Fruit fly (Drosophila melanogaster): ENCODE data around the gene vvl.
A peak's percentile ranks its signal among the peaks of the same experiment; 100 is the strongest.

vvl gene

DNA sequence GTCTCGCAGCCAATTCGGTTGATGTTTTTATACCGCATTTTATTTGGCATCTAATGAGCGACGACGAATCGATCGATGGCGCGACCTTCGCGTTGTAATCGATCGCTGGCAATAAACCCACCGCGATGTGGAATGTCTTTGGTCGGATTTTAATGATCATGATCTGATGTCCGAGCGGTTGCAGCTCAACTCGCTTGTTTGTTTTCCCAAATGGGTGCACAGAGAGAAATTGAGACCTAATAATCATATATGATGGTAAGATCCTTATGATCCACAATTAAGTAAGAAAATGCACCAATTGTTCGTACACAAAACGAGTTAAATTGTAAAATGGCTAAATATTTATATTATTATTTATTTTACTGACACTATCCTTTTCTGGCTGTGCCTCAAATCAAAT, 26.9 kb downstream of the vvl start:
- TF ChIP-seq HLH106 (tag; optimal IDR thresholded peaks at IDR 0.05) = peak; percentile 14
- TF ChIP-seq br (GFP tag; optimal IDR thresholded peaks at IDR 0.05) = no peak
- no peak for TF ChIP-seq Hnf4 (GFP tag; optimal IDR thresholded peaks at IDR 0.05)
- TF ChIP-seq dsf (GFP tag; optimal IDR thresholded peaks at IDR 0.05; ENCODE audit: borderline replicate concordance) = no peak
- TF ChIP-seq h (GFP tag; optimal IDR thresholded peaks at IDR 0.05) = peak; percentile 32
- no peak for TF ChIP-seq CrebA (GFP tag; optimal IDR thresholded peaks at IDR 0.05; ENCODE audit: borderline replicate concordance)
- TF ChIP-seq Hr78 (GFP tag; optimal IDR thresholded peaks at IDR 0.05) = no peak
- peak; percentile 19 for TF ChIP-seq rgr (GFP tag; optimal IDR thresholded peaks at IDR 0.05)
- peak in 1 of 2 experiments; percentile 25 for TF ChIP-seq foxo (GFP tag; optimal IDR thresholded peaks at IDR 0.05)
- peak; percentile 20 for TF ChIP-seq Sp1 (GFP tag; optimal IDR thresholded peaks at IDR 0.05)
- peak; percentile 16 for TF ChIP-seq fru (GFP tag; optimal IDR thresholded peaks at IDR 0.05)
- peak; percentile 24 for TF ChIP-seq OdsH (GFP tag; optimal IDR thresholded peaks at IDR 0.05)
- TF ChIP-seq psq (GFP tag; optimal IDR thresholded peaks at IDR 0.05) = peak; percentile 16

DNA sequence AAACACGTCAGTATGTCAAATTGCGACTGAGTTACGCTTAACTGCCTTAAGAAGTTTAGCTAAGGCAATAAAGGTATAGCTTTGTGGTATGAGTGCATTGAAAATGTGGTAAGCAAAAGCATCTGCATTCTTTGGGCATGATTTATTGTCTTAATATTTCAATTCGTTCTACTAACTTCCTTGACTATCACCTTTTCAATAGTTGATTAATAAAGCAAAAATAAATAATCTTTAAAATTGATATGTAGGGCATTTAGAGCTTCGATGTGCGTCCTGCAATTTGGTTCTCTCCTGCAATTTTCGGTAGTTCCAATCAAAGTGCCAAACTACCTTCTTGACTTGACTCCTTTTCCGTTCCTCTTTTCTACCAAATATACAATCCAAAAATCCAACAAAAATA, 28.0 kb downstream of the vvl start:
- TF ChIP-seq ey (GFP tag; optimal IDR thresholded peaks at IDR 0.05) (peak; percentile 34), OdsH (GFP tag; optimal IDR thresholded peaks at IDR 0.05) (peak; percentile 24), Dif (GFP tag; optimal IDR thresholded peaks at IDR 0.05; ENCODE audit: partially characterized antibody) (no peak), rgr (GFP tag; optimal IDR thresholded peaks at IDR 0.05) (peak; percentile 6), HLH106 (tag; optimal IDR thresholded peaks at IDR 0.05) (peak; percentile 20), Mio (GFP tag; optimal IDR thresholded peaks at IDR 0.05) (no peak), woc (GFP tag; optimal IDR thresholded peaks at IDR 0.05) (peak; percentile 32), GATAd (GFP tag; optimal IDR thresholded peaks at IDR 0.05) (no peak), h (GFP tag; optimal IDR thresholded peaks at IDR 0.05) (peak; percentile 32), psq (GFP tag; optimal IDR thresholded peaks at IDR 0.05) (peak; percentile 15), usp (GFP tag; optimal IDR thresholded peaks at IDR 0.05) (no peak)

DNA sequence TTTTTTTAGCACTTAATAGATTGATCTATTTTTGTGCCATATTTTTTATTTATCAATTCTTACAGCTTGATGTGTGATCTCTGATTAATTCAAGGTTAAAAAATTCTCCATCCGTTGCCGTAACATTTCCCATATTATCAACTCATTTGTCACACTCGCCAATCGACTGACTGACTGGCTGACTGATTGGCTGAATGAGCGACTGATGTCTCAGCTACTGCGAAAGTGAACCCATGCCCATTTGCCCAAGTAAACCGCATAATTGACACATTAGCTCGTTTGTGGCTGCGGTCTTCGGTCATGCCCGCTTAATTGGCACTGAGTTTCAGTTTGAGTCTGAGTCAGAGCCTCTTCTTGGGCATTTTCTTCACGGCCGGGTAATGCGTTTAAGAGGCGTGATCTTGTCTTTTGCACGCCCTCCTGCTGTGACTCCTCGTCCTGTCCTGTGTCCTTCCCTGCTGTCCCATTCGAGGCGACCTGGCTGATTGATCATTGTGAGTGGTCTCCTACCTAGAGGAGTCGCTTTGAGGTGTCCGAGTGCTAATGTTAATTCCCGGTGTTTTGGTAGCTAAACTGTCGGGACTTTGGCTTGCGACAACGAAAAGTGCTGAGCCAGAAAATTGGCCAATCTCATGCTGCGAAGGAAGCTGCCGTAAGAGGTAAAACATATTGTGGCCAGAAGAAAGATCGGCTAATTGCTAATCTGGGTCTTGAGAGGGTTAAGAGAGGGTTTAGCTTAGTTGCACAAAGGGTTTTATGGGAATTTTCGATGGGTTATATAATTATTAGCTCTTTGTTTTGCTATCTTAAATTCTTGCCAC, 31.0 kb downstream of the vvl start:
- TF ChIP-seq Abd-B (GFP tag; optimal IDR thresholded peaks at IDR 0.05) (no peak), h (GFP tag; optimal IDR thresholded peaks at IDR 0.05) (no peak), CrebA (GFP tag; optimal IDR thresholded peaks at IDR 0.05; ENCODE audit: borderline replicate concordance) (no peak), dl (GFP tag; optimal IDR thresholded peaks at IDR 0.05; ENCODE audit: insufficient read depth in 1 of 2, partially characterized antibody in 2 of 2) (no peak), foxo (GFP tag; optimal IDR thresholded peaks at IDR 0.05) (no peak)

DNA sequence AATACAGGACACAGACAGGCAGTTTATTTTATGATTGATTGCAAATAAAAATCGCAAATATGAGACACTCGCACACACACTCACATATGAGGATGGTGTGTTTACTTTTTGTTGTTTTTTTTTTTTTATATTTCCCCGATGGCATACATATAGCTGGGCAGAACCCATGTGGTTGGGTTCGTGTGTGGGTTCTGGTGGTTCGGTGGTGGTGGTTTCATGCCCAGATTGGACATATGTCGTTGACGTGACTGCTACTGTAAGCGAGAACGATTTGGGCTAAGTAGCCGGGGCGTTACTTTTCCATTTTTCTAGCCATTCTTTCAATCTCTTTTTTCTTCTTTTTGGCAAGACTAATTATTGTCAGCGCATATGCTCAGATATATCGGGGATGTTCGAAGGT, 32.8 kb downstream of the vvl start:
- no peak for TF ChIP-seq OdsH (GFP tag; optimal IDR thresholded peaks at IDR 0.05)
- no peak for TF ChIP-seq Abd-B (GFP tag; optimal IDR thresholded peaks at IDR 0.05)
- no peak for TF ChIP-seq Myc (optimal IDR thresholded peaks at IDR 0.05)
- TF ChIP-seq tai (GFP tag; optimal IDR thresholded peaks at IDR 0.05) = no peak
- TF ChIP-seq brk (GFP tag; optimal IDR thresholded peaks at IDR 0.05) = no peak

DNA sequence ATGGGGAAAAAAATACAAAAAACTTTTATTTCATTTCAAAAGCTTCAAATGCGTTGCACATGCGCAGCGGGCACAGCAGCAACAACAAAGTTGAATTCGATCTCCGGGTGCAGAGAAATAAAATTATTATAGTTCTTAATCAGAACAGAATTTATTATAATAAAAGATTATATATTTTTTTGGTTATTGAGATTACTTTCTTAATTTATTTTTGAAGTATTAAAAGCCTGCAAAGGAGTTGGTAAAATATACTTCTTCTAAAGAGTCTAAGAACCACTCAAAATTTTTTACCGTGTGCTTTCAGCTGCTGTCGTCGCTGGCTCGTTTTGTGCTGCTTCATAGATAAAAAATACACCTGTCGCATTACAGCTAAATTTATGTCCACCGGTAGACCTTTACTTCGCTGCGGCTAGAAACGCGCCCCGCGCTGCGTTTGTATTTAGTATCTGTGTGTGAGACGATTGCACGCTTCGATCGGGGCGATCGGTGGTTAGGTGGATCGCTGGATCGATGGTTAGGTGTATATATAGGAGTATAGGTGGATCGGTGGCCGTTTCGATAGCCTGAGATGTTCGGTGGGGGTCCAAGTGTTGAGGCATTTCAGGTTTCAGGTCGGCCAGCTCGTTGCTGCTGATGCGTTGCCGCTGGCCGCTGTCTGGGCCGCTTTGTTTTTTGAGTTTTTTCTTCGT, 34.0 kb downstream of the vvl start:
- TF ChIP-seq CG32264 (GFP tag; optimal IDR thresholded peaks at IDR 0.05) = no peak
- no peak for TF ChIP-seq GATAd (GFP tag; optimal IDR thresholded peaks at IDR 0.05)
- peak; percentile 46 for TF ChIP-seq sv (GFP tag; optimal IDR thresholded peaks at IDR 0.05)
- peak; percentile 19 for TF ChIP-seq h (GFP tag; optimal IDR thresholded peaks at IDR 0.05)
- TF ChIP-seq rgr (GFP tag; optimal IDR thresholded peaks at IDR 0.05) = peak; percentile 15
- TF ChIP-seq fru (GFP tag; optimal IDR thresholded peaks at IDR 0.05) = peak; percentile 2
- peak in 1 of 2 experiments; percentile 38 for TF ChIP-seq foxo (GFP tag; optimal IDR thresholded peaks at IDR 0.05)
- TF ChIP-seq psq (GFP tag; optimal IDR thresholded peaks at IDR 0.05) = peak; percentile 6
- TF ChIP-seq Hr78 (GFP tag; optimal IDR thresholded peaks at IDR 0.05) = no peak

DNA sequence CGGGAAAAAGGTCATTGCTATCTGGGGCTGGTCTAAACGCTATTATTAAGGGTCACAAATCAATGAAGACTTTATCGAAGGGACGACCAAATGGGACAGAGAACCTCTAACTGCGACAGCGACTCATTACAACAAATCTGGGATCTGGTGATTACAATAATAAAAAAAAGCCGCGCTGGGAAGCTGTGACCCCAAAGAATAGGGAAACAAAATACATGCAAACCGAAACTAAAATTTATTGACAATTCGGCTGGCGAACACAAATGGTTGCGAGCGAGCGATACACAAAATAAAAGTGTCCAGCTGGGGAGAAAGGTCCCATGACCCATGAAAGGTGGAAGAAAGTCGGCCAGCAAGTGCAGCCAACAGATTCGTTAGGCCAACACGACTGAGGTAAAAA, 35.8 kb downstream of the vvl start:
- no peak for TF ChIP-seq h (GFP tag; optimal IDR thresholded peaks at IDR 0.05)

Measured in whole organism, wandering third instar larva.